Fruit fly (Drosophila melanogaster) whole organism, embryonic: ENCODE data around the gene CG3347.

Experiments used
- ATbp ChIP-seq: fragments of 200-800 bp; sonication (Bioruptor generic); optimal IDR thresholded peaks from 2 replicates; lab custom pipeline; 2017; ENCODE audit warnings: missing biosample characterization, mild to moderate bottlenecking, missing genetic modification characterization, missing genetic modification reagents
- Bgb ChIP-seq: fragments of 200-800 bp; sonication (Bioruptor generic); IDR thresholded peaks from 2 replicates; pipeline ENCODE4 v1.3.6; 2022; ENCODE audit warnings: missing biosample characterization, missing genetic modification characterization; ENCODE audit not compliant: partially characterized antibody
- CG10366 ChIP-seq: fragments of 200-800 bp; sonication (Bioruptor generic); IDR thresholded peaks from 2 replicates; pipeline ENCODE4 v1.3.6; 2022; ENCODE audit warnings: missing biosample characterization, missing genetic modification characterization
- CG11093 ChIP-seq: fragments of 200-800 bp; sonication (Bioruptor generic); IDR thresholded peaks from 3 replicates; pipeline ENCODE4 v1.3.6; 2022; ENCODE audit warnings: missing biosample characterization, missing genetic modification characterization
- CG12391 ChIP-seq: fragments of 200-800 bp; sonication (Bioruptor generic); optimal IDR thresholded peaks from 3 replicates; lab custom pipeline; 2018; ENCODE audit warnings: missing biosample characterization, mild to moderate bottlenecking, missing genetic modification characterization, moderate library complexity
- CG12659 ChIP-seq: fragments of 200-800 bp; sonication (Bioruptor generic); optimal IDR thresholded peaks from 3 replicates; lab custom pipeline; 2017; ENCODE audit warnings: mild to moderate bottlenecking, missing biosample characterization, missing genetic modification reagents, missing genetic modification characterization
- CG14710 ChIP-seq: fragments of 200-800 bp; sonication (Bioruptor generic); optimal IDR thresholded peaks from 3 replicates; lab custom pipeline; 2019; ENCODE audit warnings: missing biosample characterization, mild to moderate bottlenecking, missing genetic modification characterization, moderate library complexity
- CG18764 ChIP-seq: fragments of 200-800 bp; sonication (Bioruptor generic); optimal IDR thresholded peaks from 3 replicates; lab custom pipeline; 2016; ENCODE audit warnings: missing biosample characterization, missing genetic modification characterization
- CG2129 ChIP-seq: fragments of 200-800 bp; sonication (Bioruptor generic); IDR thresholded peaks from 2 replicates; pipeline ENCODE4 v1.3.6; 2022; ENCODE audit warnings: missing biosample characterization, missing genetic modification characterization; ENCODE audit not compliant: partially characterized antibody
- CG2889 ChIP-seq: fragments of 200-800 bp; sonication (Bioruptor generic); IDR thresholded peaks from 3 replicates; pipeline ENCODE4 v1.3.6; 2022; ENCODE audit warnings: missing biosample characterization, missing genetic modification characterization
- CG33213 ChIP-seq: fragments of 200-800 bp; sonication (Bioruptor generic); optimal IDR thresholded peaks from 3 replicates; lab custom pipeline; 2016; ENCODE audit warnings: missing biosample characterization, missing genetic modification characterization
- CG33557 ChIP-seq: fragments of 200-800 bp; sonication (Bioruptor generic); optimal IDR thresholded peaks from 2 replicates; lab custom pipeline; 2019; ENCODE audit warnings: missing biosample characterization, mild to moderate bottlenecking, missing genetic modification characterization, moderate library complexity
- CG6272 ChIP-seq: fragments of 200-800 bp; sonication (Bioruptor generic); IDR thresholded peaks from 2 replicates; pipeline ENCODE4 v1.3.6; 2022; ENCODE audit warnings: missing biosample characterization, missing genetic modification characterization
- CG7357 ChIP-seq: fragments of 200-800 bp; sonication (Bioruptor generic); IDR thresholded peaks from 3 replicates; pipeline ENCODE4 v1.3.6; 2022; ENCODE audit warnings: missing biosample characterization, missing genetic modification characterization
- CG8359 ChIP-seq: fragments of 200-800 bp; sonication (Bioruptor generic); optimal IDR thresholded peaks from 2 replicates; lab custom pipeline; 2017; ENCODE audit warnings: missing biosample characterization, mild to moderate bottlenecking, missing genetic modification characterization, borderline replicate concordance
- CG8388 ChIP-seq: fragments of 200-800 bp; sonication (Bioruptor generic); optimal IDR thresholded peaks from 2 replicates; lab custom pipeline; 2019; ENCODE audit warnings: missing biosample characterization, mild to moderate bottlenecking, missing genetic modification characterization, moderate library complexity
- CG8478 ChIP-seq: fragments of >200 bp; optimal IDR thresholded peaks from 2 replicates; lab custom pipeline; 2018
- Dip3 ChIP-seq: fragments of 200-800 bp; sonication (Bioruptor generic); optimal IDR thresholded peaks from 3 replicates; lab custom pipeline; 2016; ENCODE audit warnings: missing biosample characterization, missing genetic modification characterization
- Drgx ChIP-seq: fragments of 200-800 bp; sonication (Bioruptor generic); IDR thresholded peaks from 2 replicates; pipeline ENCODE4 v1.3.6; 2022; ENCODE audit warnings: missing biosample characterization, missing genetic modification characterization
- E2f2 ChIP-seq: fragments of 200-800 bp; sonication (Bioruptor generic); IDR thresholded peaks from 2 replicates; pipeline ENCODE4 v1.3.6; 2022; ENCODE audit warnings: missing biosample characterization, missing genetic modification characterization
- Gug ChIP-seq: fragments of 200-800 bp; sonication (Bioruptor generic); IDR thresholded peaks from 4 replicates; pipeline ENCODE4 v1.3.6; 2022; ENCODE audit warnings: missing biosample characterization, missing genetic modification characterization
- Hmx ChIP-seq: fragments of 200-800 bp; sonication (Bioruptor generic); optimal IDR thresholded peaks from 2 replicates; lab custom pipeline; 2016; ENCODE audit warnings: missing biosample characterization, missing genetic modification characterization
- NfI ChIP-seq: fragments of 200-800 bp; sonication (Bioruptor generic); optimal IDR thresholded peaks from 3 replicates; lab custom pipeline; 2018; ENCODE audit warnings: missing biosample characterization, mild to moderate bottlenecking, missing genetic modification characterization, moderate library complexity
- Ravus ChIP-seq: fragments of 200-800 bp; sonication (Bioruptor generic); IDR thresholded peaks from 2 replicates; pipeline ENCODE4 v1.3.6; 2022; ENCODE audit warnings: missing biosample characterization, missing genetic modification characterization
- Side ChIP-seq: fragments of 200-800 bp; sonication (Bioruptor generic); optimal IDR thresholded peaks from 2 replicates; lab custom pipeline; 2016; ENCODE audit warnings: missing biosample characterization, missing genetic modification characterization
- Stat92E ChIP-seq, 3 experiments: fragments of >200 bp in 2 of 3; fragments of 200-800 bp in 1 of 3; sonication (Bioruptor generic) in 1 of 3; optimal IDR thresholded peaks; 2 replicates each; lab custom pipeline; 2017 to 2019; ENCODE audit warnings: missing biosample characterization in 3 of 3, missing genetic modification characterization in 3 of 3, mild to moderate bottlenecking in 1 of 3, moderate library complexity in 1 of 3
- ab ChIP-seq: fragments of 200-800 bp; sonication (Bioruptor generic); optimal IDR thresholded peaks from 2 replicates; lab custom pipeline; 2016; ENCODE audit warnings: missing biosample characterization, missing genetic modification characterization
- az2 ChIP-seq: fragments of 200-800 bp; sonication (Bioruptor generic); optimal IDR thresholded peaks from 3 replicates; lab custom pipeline; 2016; ENCODE audit warnings: missing biosample characterization, missing genetic modification characterization
- cg ChIP-seq: fragments of 200-800 bp; sonication (Bioruptor generic); optimal IDR thresholded peaks from 3 replicates; lab custom pipeline; 2019; ENCODE audit warnings: missing biosample characterization, mild to moderate bottlenecking, missing genetic modification characterization, moderate library complexity
- croc ChIP-seq: fragments of 200-800 bp; sonication (Bioruptor generic); conservative IDR thresholded peaks from 3 replicates; pipeline ENCODE4 v1.3.6; 2022; ENCODE audit warnings: missing biosample characterization, missing genetic modification characterization
- esg ChIP-seq: fragments of 200-800 bp; sonication (Bioruptor generic); conservative IDR thresholded peaks from 2 replicates; pipeline ENCODE4 v1.3.6; 2022; ENCODE audit warnings: missing biosample characterization, missing genetic modification characterization
- fd102C ChIP-seq: fragments of 200-800 bp; sonication (Bioruptor generic); optimal IDR thresholded peaks from 2 replicates; lab custom pipeline; 2018; ENCODE audit warnings: missing biosample characterization, mild to moderate bottlenecking, missing genetic modification characterization, moderate library complexity
- fd64A ChIP-seq: fragments of 200-800 bp; sonication (Bioruptor generic); optimal IDR thresholded peaks from 3 replicates; lab custom pipeline; 2018; ENCODE audit warnings: missing biosample characterization, mild to moderate bottlenecking, missing genetic modification characterization
- gfzf ChIP-seq: fragments of 200-800 bp; sonication (Bioruptor generic); optimal IDR thresholded peaks from 2 replicates; lab custom pipeline; 2016; ENCODE audit warnings: missing biosample characterization, mild to moderate bottlenecking, missing genetic modification characterization, moderate library complexity
- ham ChIP-seq: fragments of 200-800 bp; sonication (Bioruptor generic); IDR thresholded peaks from 2 replicates; pipeline ENCODE4 v1.3.6; 2022; ENCODE audit warnings: missing biosample characterization, missing genetic modification characterization
- ind ChIP-seq: fragments of 200-800 bp; sonication (Bioruptor generic); optimal IDR thresholded peaks from 3 replicates; lab custom pipeline; 2016; ENCODE audit warnings: missing biosample characterization, missing genetic modification characterization
- klu ChIP-seq: fragments of 200-800 bp; sonication (Bioruptor generic); IDR thresholded peaks from 2 replicates; pipeline ENCODE4 v1.3.6; 2022; ENCODE audit warnings: missing biosample characterization, missing genetic modification characterization
- mam ChIP-seq: fragments of 200-800 bp; sonication (Bioruptor generic); optimal IDR thresholded peaks from 3 replicates; lab custom pipeline; 2016; ENCODE audit warnings: missing biosample characterization, missing genetic modification characterization
- oc ChIP-seq: fragments of 200-800 bp; sonication (Bioruptor generic); optimal IDR thresholded peaks from 2 replicates; lab custom pipeline; 2018; ENCODE audit warnings: missing biosample characterization, mild to moderate bottlenecking, missing genetic modification characterization, moderate library complexity
- row ChIP-seq: fragments of 200-800 bp; sonication (Bioruptor generic); IDR thresholded peaks from 3 replicates; pipeline ENCODE4 v1.3.6; 2022; ENCODE audit warnings: missing biosample characterization, missing genetic modification characterization
- sd ChIP-seq: fragments of 200-800 bp; sonication (Bioruptor generic); optimal IDR thresholded peaks from 3 replicates; lab custom pipeline; 2018; ENCODE audit warnings: missing biosample characterization, mild to moderate bottlenecking, missing genetic modification characterization, moderate library complexity
- sens ChIP-seq: fragments of 200-800 bp; sonication (Bioruptor generic); peaks from one replicate; lab custom pipeline; 2016; ENCODE audit warnings: missing biosample characterization, missing genetic modification characterization
- sens-2 ChIP-seq: fragments of 200-800 bp; sonication (Bioruptor generic); IDR thresholded peaks from 2 replicates; pipeline ENCODE4 v1.3.6; 2022; ENCODE audit warnings: missing biosample characterization, missing genetic modification characterization
- sisA ChIP-seq: fragments of 200-800 bp; sonication (Bioruptor generic); IDR thresholded peaks from 2 replicates; pipeline ENCODE4 v1.3.6; 2022; ENCODE audit warnings: missing biosample characterization, missing genetic modification characterization
- sna ChIP-seq: fragments of 200-800 bp; sonication (Bioruptor generic); IDR thresholded peaks from 2 replicates; pipeline ENCODE4 v1.3.6; 2022; ENCODE audit warnings: missing biosample characterization, missing genetic modification characterization; ENCODE audit not compliant: partially characterized antibody
- sob ChIP-seq: fragments of 200-800 bp; sonication (Bioruptor generic); IDR thresholded peaks from 2 replicates; pipeline ENCODE4 v1.3.6; 2022; ENCODE audit warnings: missing biosample characterization, missing genetic modification characterization
- sr ChIP-seq: fragments of 200-800 bp; sonication (Bioruptor generic); IDR thresholded peaks from 3 replicates; pipeline ENCODE4 v1.3.6; 2022; ENCODE audit warnings: missing biosample characterization, missing genetic modification characterization
- tx ChIP-seq: fragments of 200-800 bp; sonication (Bioruptor generic); optimal IDR thresholded peaks from 2 replicates; lab custom pipeline; 2016; ENCODE audit warnings: missing biosample characterization, missing genetic modification characterization
- zen ChIP-seq: fragments of 200-800 bp; sonication (Bioruptor generic); optimal IDR thresholded peaks from 3 replicates; lab custom pipeline; 2018; ENCODE audit warnings: missing biosample characterization, mild to moderate bottlenecking, missing genetic modification characterization, moderate library complexity
- zf30C ChIP-seq: fragments of 200-800 bp; sonication (Bioruptor generic); optimal IDR thresholded peaks from 3 replicates; lab custom pipeline; 2018; ENCODE audit warnings: missing biosample characterization, mild to moderate bottlenecking, missing genetic modification characterization

Gene CG3347

DNA sequence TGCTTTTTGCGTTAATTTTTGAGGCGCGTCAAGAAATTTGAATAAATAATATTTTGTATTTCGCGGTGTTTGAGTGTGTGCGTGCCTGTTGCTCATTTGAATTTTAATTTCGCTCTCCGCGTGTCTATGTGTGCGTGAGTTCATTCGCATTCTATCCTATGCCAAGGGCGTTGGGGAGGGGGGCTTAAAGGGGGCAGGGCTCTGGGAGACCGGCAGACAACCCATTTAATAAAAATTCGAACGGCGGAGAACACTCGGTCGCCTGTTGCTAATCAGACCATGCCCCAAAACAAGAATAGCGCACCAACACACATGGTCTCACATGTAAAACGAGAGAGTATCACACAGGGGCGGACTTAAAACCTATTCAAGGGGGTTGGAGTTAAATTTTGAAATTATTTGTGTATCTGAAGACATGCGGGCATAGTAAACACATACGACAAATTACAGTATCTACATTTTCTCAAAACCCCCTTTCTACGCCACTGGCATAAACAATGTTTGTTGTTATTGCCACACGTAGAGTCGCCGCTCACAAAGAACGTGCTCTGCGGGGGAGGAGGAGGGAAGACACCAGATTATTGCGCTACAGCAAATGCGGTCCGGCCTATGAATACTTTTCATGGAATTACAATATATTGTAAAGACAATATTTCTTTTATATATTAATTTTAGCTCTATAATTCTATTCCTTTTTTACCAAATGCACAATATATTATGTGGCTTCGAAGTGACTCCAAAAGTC lies 32.7 kb downstream of the CG3347 start (continued):
- TF ChIP-seq fd64A (GFP tag; lab: Kevin White, UChicago) (peak; percentile 99), sens-2 (GFP tag; lab: Robert Waterston, UW) (peak; percentile 98), CG14710 (peak; percentile 98), CG8388 (peak; percentile 99), sisA (GFP tag; lab: Robert Waterston, UW) (peak; percentile 99), sna (GFP tag; lab: Robert Waterston, UW) (peak; percentile 37; the same call in 1 of the 2 replicates), Bgb (GFP tag; lab: Robert Waterston, UW) (no peak), croc (GFP tag; lab: Robert Waterston, UW) (peak; percentile 99), CG2889 (GFP tag; lab: Robert Waterston, UW) (peak; percentile 99), az2 (GFP tag; lab: Kevin White, UChicago) (peak; percentile 99), zen (tag; lab: Kevin White, UChicago) (peak; percentile 99), sd (tag; lab: Kevin White, UChicago) (peak; percentile 99), zf30C (GFP tag; lab: Kevin White, UChicago) (peak; percentile 75), E2f2 (GFP tag; lab: Robert Waterston, UW) (peak; percentile 89), klu (GFP tag; lab: Robert Waterston, UW) (peak; percentile 99), ham (GFP tag; lab: Robert Waterston, UW) (peak; percentile 99), oc (tag; lab: Kevin White, UChicago) (peak; percentile 99), CG7357 (GFP tag; lab: Robert Waterston, UW) (peak; percentile 97), Ravus (GFP tag; lab: Robert Waterston, UW) (peak; percentile 97), CG2129 (GFP tag; lab: Robert Waterston, UW) (no peak), CG33557 (GFP tag; lab: Kevin White, UChicago) (peak; percentile 100), sens (GFP tag; lab: Kevin White, UChicago) (peak; percentile 100), Stat92E (GFP tag; optimal IDR thresholded peaks at IDR 0.05; lab: Kevin White, UChicago) (peak in 1 of 3 experiments; percentile 99), cg (GFP tag; lab: Kevin White, UChicago) (peak; percentile 81), NfI (GFP tag; lab: Kevin White, UChicago) (peak; percentile 100), CG12659 (GFP tag; lab: Kevin White, UChicago) (peak; percentile 100), esg (peak; percentile 99), ind (peak; percentile 100), gfzf (GFP tag; lab: Kevin White, UChicago) (peak; percentile 45), fd102C (GFP tag; lab: Kevin White, UChicago) (peak; percentile 98), CG8359 (GFP tag; lab: Kevin White, UChicago) (peak; percentile 95), Side (GFP tag; lab: Kevin White, UChicago) (peak; percentile 100), row (GFP tag; lab: Robert Waterston, UW) (peak; percentile 100), tx (GFP tag; lab: Kevin White, UChicago) (peak; percentile 99), Hmx (GFP tag; lab: Kevin White, UChicago) (peak; percentile 98), mam (GFP tag; lab: Kevin White, UChicago) (peak; percentile 100), ab (peak; percentile 100), CG10366 (GFP tag; lab: Robert Waterston, UW) (peak; percentile 99), Dip3 (GFP tag; lab: Kevin White, UChicago) (peak; percentile 100), CG18764 (GFP tag; lab: Kevin White, UChicago) (peak; percentile 99), CG11093 (GFP tag; lab: Robert Waterston, UW) (peak; percentile 99), CG12391 (peak; percentile 100), Drgx (GFP tag; lab: Robert Waterston, UW) (peak; percentile 99), Gug (peak; percentile 99), ATbp (GFP tag; lab: Kevin White, UChicago) (peak; percentile 100), CG6272 (GFP tag; lab: Robert Waterston, UW) (peak; percentile 99), CG8478 (lab: Kevin White, UChicago) (no peak), CG33213 (GFP tag; lab: Kevin White, UChicago) (peak; percentile 100), sr (GFP tag; lab: Robert Waterston, UW) (peak; percentile 93), sob (GFP tag; lab: Robert Waterston, UW) (peak; percentile 100)
